Comparison of ENCODE assay signal across 2 worm cellular contexts in genomic region chrIV:4653708-4654107, ce11.
TF ChIP-seq lines count a peak whose summit lies in the region.

No protein-coding gene starts in this region.

TF ChIP-seq in whole organism, L4 larva, 104 proteins besides CTCF, POLR2A, EP300 and RAD21:
- TF ChIP-seq hlh-11 (tag; optimal IDR thresholded peaks at IDR 0.05; lab: Kevin White, UChicago) (no peak), R02D3.7 (tag; optimal IDR thresholded peaks at IDR 0.05; lab: Kevin White, UChicago) (no peak), ama-1 (optimal IDR thresholded peaks at IDR 0.05; lab: Kevin White, UChicago) (no peak), snpc-1.2 (GFP tag; IDR thresholded peaks at IDR 0.05; lab: Robert Waterston, UW) (peak; percentile 80), lin-38 (GFP tag; IDR thresholded peaks at IDR 0.05; lab: Robert Waterston, UW) (peak; percentile 46; the same call in 1 of the 2 replicates), F49E8.2 (tag; optimal IDR thresholded peaks at IDR 0.05; lab: Kevin White, UChicago; ENCODE audit: borderline replicate concordance) (peak; percentile 75), ces-1 (GFP tag; optimal IDR thresholded peaks at IDR 0.05; lab: Kevin White, UChicago) (no peak), mes-2 (tag; optimal IDR thresholded peaks at IDR 0.05; lab: Kevin White, UChicago; ENCODE audit: poor library complexity, severe bottlenecking) (peak; percentile 41)

TF ChIP-seq in whole organism, young adult, 124 proteins besides CTCF, POLR2A, EP300 and RAD21:
- TF ChIP-seq ceh-79 (tag; optimal IDR thresholded peaks at IDR 0.05; lab: Kevin White, UChicago), result no peak
- TF ChIP-seq chd-7 (tag; optimal IDR thresholded peaks at IDR 0.05; lab: Kevin White, UChicago), result no peak
- no peak for TF ChIP-seq F22D6.2 (tag; optimal IDR thresholded peaks at IDR 0.05; lab: Kevin White, UChicago)
- TF ChIP-seq nfya-2 (GFP tag; IDR thresholded peaks at IDR 0.05; lab: Robert Waterston, UW), result no peak
- peak; percentile 99 for TF ChIP-seq lsl-1 (GFP tag; optimal IDR thresholded peaks at IDR 0.05; lab: Kevin White, UChicago)
- peak; percentile 63 for TF ChIP-seq lin-54 (GFP tag; optimal IDR thresholded peaks at IDR 0.05; lab: Kevin White, UChicago)
- TF ChIP-seq F10E7.11 (tag; optimal IDR thresholded peaks at IDR 0.05; lab: Kevin White, UChicago), result no peak
- TF ChIP-seq lag-1 (GFP tag; IDR thresholded peaks at IDR 0.05; lab: Robert Waterston, UW), result no peak
- peak; percentile 73 for TF ChIP-seq attf-6 (GFP tag; IDR thresholded peaks at IDR 0.05; lab: Robert Waterston, UW)
- peak; percentile 68 for TF ChIP-seq F49E8.2 (tag; optimal IDR thresholded peaks at IDR 0.05; lab: Kevin White, UChicago; ENCODE audit: insufficient read depth)
- TF ChIP-seq tlf-1 (GFP tag; optimal IDR thresholded peaks at IDR 0.05; lab: Kevin White, UChicago), result peak; percentile 17
- peak; percentile 98 for TF ChIP-seq F33H1.4 (GFP tag; IDR thresholded peaks at IDR 0.05; lab: Robert Waterston, UW)
- TF ChIP-seq mcd-1 (GFP tag; IDR thresholded peaks at IDR 0.05; lab: Robert Waterston, UW), result peak; percentile 49; the same call in 1 of the 2 replicates
- TF ChIP-seq hrde-1 (tag; optimal IDR thresholded peaks at IDR 0.05; lab: Kevin White, UChicago; ENCODE audit: borderline replicate concordance), result peak; percentile 11
- TF ChIP-seq nhr-90 (tag; optimal IDR thresholded peaks at IDR 0.05; lab: Kevin White, UChicago), result no peak
- peak; percentile 87 for TF ChIP-seq ceh-91 (GFP tag; IDR thresholded peaks at IDR 0.05; lab: Robert Waterston, UW)
- no peak for TF ChIP-seq bed-2 (GFP tag; IDR thresholded peaks at IDR 0.05; lab: Robert Waterston, UW)
- TF ChIP-seq snpc-1.3 (tag; optimal IDR thresholded peaks at IDR 0.05; lab: Kevin White, UChicago; ENCODE audit: insufficient read depth), result peak; percentile 23
- peak; percentile 3 for TF ChIP-seq snpc-1.1 (tag; optimal IDR thresholded peaks at IDR 0.05; lab: Kevin White, UChicago; ENCODE audit: insufficient read depth)
- TF ChIP-seq ets-4 (GFP tag; optimal IDR thresholded peaks at IDR 0.05; lab: Kevin White, UChicago), result no peak
- no peak for TF ChIP-seq K11D2.4 (GFP tag; IDR thresholded peaks at IDR 0.05; lab: Robert Waterston, UW)
- no peak for TF ChIP-seq Y79H2A.3 (GFP tag; conservative IDR thresholded peaks at IDR 0.05; lab: Robert Waterston, UW)
- no peak for TF ChIP-seq nfyb-1 (GFP tag; IDR thresholded peaks at IDR 0.05; lab: Robert Waterston, UW)
- TF ChIP-seq ztf-6 (GFP tag; IDR thresholded peaks at IDR 0.05; lab: Robert Waterston, UW), result no peak
- peak; percentile 76 for TF ChIP-seq dox-1 (GFP tag; IDR thresholded peaks at IDR 0.05; lab: Robert Waterston, UW)
- no peak for TF ChIP-seq cebp-1 (GFP tag; IDR thresholded peaks at IDR 0.05; lab: Robert Waterston, UW)
- no peak for TF ChIP-seq cebp-1 (tag; optimal IDR thresholded peaks at IDR 0.05; lab: Kevin White, UChicago)
- no peak for TF ChIP-seq lin-26 (GFP tag; IDR thresholded peaks at IDR 0.05; lab: Robert Waterston, UW)
- no peak for TF ChIP-seq ZK185.1 (tag; optimal IDR thresholded peaks at IDR 0.05; lab: Kevin White, UChicago; ENCODE audit: poor library complexity, severe bottlenecking)
- 0 out of 2 replicates have a peak, but pooled peaks have one; percentile 55 for TF ChIP-seq ekl-4 (GFP tag; IDR thresholded peaks at IDR 0.05; lab: Robert Waterston, UW)
- TF ChIP-seq hlh-12 (tag; optimal IDR thresholded peaks at IDR 0.05; lab: Kevin White, UChicago), result no peak
- no peak for TF ChIP-seq F57A8.1 (GFP tag; optimal IDR thresholded peaks at IDR 0.05; lab: Kevin White, UChicago)
- no peak for TF ChIP-seq C06A6.2 (GFP tag; conservative IDR thresholded peaks at IDR 0.05; lab: Robert Waterston, UW)
- 0 out of 2 replicates have a peak, but pooled peaks have one; percentile 53 for TF ChIP-seq Y53G8AR.9 (GFP tag; conservative IDR thresholded peaks at IDR 0.05; lab: Robert Waterston, UW)
- peak; percentile 89 for TF ChIP-seq madf-8 (GFP tag; conservative IDR thresholded peaks at IDR 0.05; lab: Robert Waterston, UW)
- TF ChIP-seq attf-5 (GFP tag; optimal IDR thresholded peaks at IDR 0.05; lab: Kevin White, UChicago), result no peak
- TF ChIP-seq gei-17 (GFP tag; optimal IDR thresholded peaks at IDR 0.05; lab: Kevin White, UChicago), result no peak
- peak; percentile 49 for TF ChIP-seq tbp1 (GFP tag; optimal IDR thresholded peaks at IDR 0.05; lab: Kevin White, UChicago)
- TF ChIP-seq dpff-1 (tag; optimal IDR thresholded peaks at IDR 0.05; lab: Kevin White, UChicago), result no peak
- TF ChIP-seq madf-3 (GFP tag; IDR thresholded peaks at IDR 0.05; lab: Robert Waterston, UW), result 0 out of 2 replicates have a peak, but pooled peaks have one; percentile 20
- TF ChIP-seq ccch-3 (GFP tag; optimal IDR thresholded peaks at IDR 0.05; lab: Kevin White, UChicago), result no peak
- TF ChIP-seq unc-62 (GFP tag; optimal IDR thresholded peaks at IDR 0.05; lab: Kevin White, UChicago), result no peak
- no peak for TF ChIP-seq ztf-28 (GFP tag; IDR thresholded peaks at IDR 0.05; lab: Robert Waterston, UW)
- 0 out of 2 replicates have a peak, but pooled peaks have one; percentile 18 for TF ChIP-seq B0336.3 (GFP tag; IDR thresholded peaks at IDR 0.05; lab: Robert Waterston, UW)
- peak; percentile 83 for TF ChIP-seq D2030.7 (GFP tag; IDR thresholded peaks at IDR 0.05; lab: Robert Waterston, UW)
- no peak for TF ChIP-seq aptf-3 (GFP tag; IDR thresholded peaks at IDR 0.05; lab: Robert Waterston, UW)
- TF ChIP-seq atf-7 (tag; optimal IDR thresholded peaks at IDR 0.05; lab: Kevin White, UChicago), result no peak
- TF ChIP-seq pbrm-1 (GFP tag; IDR thresholded peaks at IDR 0.05; lab: Robert Waterston, UW), result no peak
- TF ChIP-seq F57C9.4 (tag; optimal IDR thresholded peaks at IDR 0.05; lab: Kevin White, UChicago), result no peak
- peak; percentile 96 for TF ChIP-seq xnd-1 (tag; optimal IDR thresholded peaks at IDR 0.05; lab: Kevin White, UChicago)
- peak; percentile 23; the same call in 1 of the 2 replicates for TF ChIP-seq hmg-1.2 (GFP tag; IDR thresholded peaks at IDR 0.05; lab: Robert Waterston, UW)
- peak; percentile 42; the same call in 1 of the 2 replicates for TF ChIP-seq C17E4.6 (GFP tag; IDR thresholded peaks at IDR 0.05; lab: Robert Waterston, UW)
- no peak for TF ChIP-seq mel-28 (tag; optimal IDR thresholded peaks at IDR 0.05; lab: Kevin White, UChicago; ENCODE audit: borderline replicate concordance)
- TF ChIP-seq hsf-1 (GFP tag; IDR thresholded peaks at IDR 0.05; lab: Robert Waterston, UW), result peak; percentile 75
- peak; percentile 64 for TF ChIP-seq ceh-100 (GFP tag; IDR thresholded peaks at IDR 0.05; lab: Robert Waterston, UW)
- peak; percentile 71 for TF ChIP-seq snpc-3.4 (tag; optimal IDR thresholded peaks at IDR 0.05; lab: Kevin White, UChicago)
- no peak for TF ChIP-seq nhr-27 (tag; optimal IDR thresholded peaks at IDR 0.05; lab: Kevin White, UChicago)
- TF ChIP-seq snpc-4 (GFP tag; optimal IDR thresholded peaks at IDR 0.05; lab: Kevin White, UChicago), result peak; percentile 39
- peak in 2 of 4 experiments; percentile 44 to 63 for TF ChIP-seq snpc-4 (tag; optimal IDR thresholded peaks at IDR 0.05; lab: Kevin White, UChicago)
- no peak for TF ChIP-seq B0261.1 (tag; optimal IDR thresholded peaks at IDR 0.05; lab: Kevin White, UChicago)
- TF ChIP-seq efl-1 (GFP tag; optimal IDR thresholded peaks at IDR 0.05; lab: Kevin White, UChicago), result peak; percentile 24
- TF ChIP-seq Y53F4B.3 (GFP tag; IDR thresholded peaks at IDR 0.05; lab: Robert Waterston, UW), result no peak
- peak; percentile 44; the same call in 1 of the 2 replicates for TF ChIP-seq rcor-1 (GFP tag; IDR thresholded peaks at IDR 0.05; lab: Robert Waterston, UW)
- no peak for TF ChIP-seq hmg-20 (GFP tag; IDR thresholded peaks at IDR 0.05; lab: Robert Waterston, UW)
- no peak for TF ChIP-seq sea-2 (GFP tag; IDR thresholded peaks at IDR 0.05; lab: Robert Waterston, UW)
- TF ChIP-seq madf-6 (GFP tag; IDR thresholded peaks at IDR 0.05; lab: Robert Waterston, UW), result peak; percentile 98
- TF ChIP-seq mes-4 (tag; optimal IDR thresholded peaks at IDR 0.05; lab: Kevin White, UChicago), result no peak

Comparison
In these comparisons a context has a peak if more than half of its experiments do, and no peak if none do; other contexts are left out.
1. Of the 7 proteins assayed by ChIP-seq in both whole organism, young adult and whole organism, L4 larva: peak only in whole organism, young adult: snpc-4; only in whole organism, L4 larva: none; in both: F49E8.2; in neither: 5.